Worm (Caenorhabditis elegans) whole organism, late embryonic: ENCODE results near the gene F15B9.8.

Experiments
- ama-1 ChIP-seq: fragments of 150-350 bp; optimal IDR thresholded peaks from 2 replicates; lab custom pipeline; 2014
- ceh-30 ChIP-seq: fragments of 150-350 bp; optimal IDR thresholded peaks from 2 replicates; lab custom pipeline; 2014; ENCODE audit warnings: missing biosample characterization, missing genetic modification characterization
- ets-4 ChIP-seq: sonication (generic microtip); optimal IDR thresholded peaks from 2 replicates; lab custom pipeline; 2016; ENCODE audit warnings: missing genetic modification characterization, missing compliant biosample characterization
- fkh-10 ChIP-seq: fragments of 150-350 bp; optimal IDR thresholded peaks from 2 replicates; lab custom pipeline; 2014; ENCODE audit warnings: missing biosample characterization, missing genetic modification reagents, missing genetic modification characterization
- hlh-30 ChIP-seq: sonication (generic microtip); optimal IDR thresholded peaks from 2 replicates; lab custom pipeline; 2017; ENCODE audit warnings: antibody characterized with exemption, missing genetic modification characterization, missing compliant biosample characterization; ENCODE audit not compliant: insufficient read depth
- hlh-8 ChIP-seq: sonication (generic microtip); optimal IDR thresholded peaks from 2 replicates; lab custom pipeline; 2016; ENCODE audit warnings: missing genotype, missing genetic modification characterization, missing compliant biosample characterization
- lin-11 ChIP-seq: fragments of 200-800 bp; sonication (Bioruptor generic); optimal IDR thresholded peaks from 2 replicates; lab custom pipeline; 2018; ENCODE audit warnings: mild to moderate bottlenecking, missing genetic modification characterization, missing compliant biosample characterization
- nhr-11 ChIP-seq: fragments of 150-350 bp; optimal IDR thresholded peaks from 2 replicates; lab custom pipeline; 2014; ENCODE audit warnings: missing biosample characterization, missing genetic modification characterization
- pha-4 ChIP-seq: fragments of 150-350 bp; optimal IDR thresholded peaks from 2 replicates; lab custom pipeline; 2018; ENCODE audit warnings: missing biosample characterization, missing genetic modification reagents, missing genetic modification characterization
- ztf-16 ChIP-seq: sonication (generic microtip); optimal IDR thresholded peaks from 2 replicates; lab custom pipeline; 2017; ENCODE audit warnings: missing genetic modification characterization, missing compliant biosample characterization

DNA sequence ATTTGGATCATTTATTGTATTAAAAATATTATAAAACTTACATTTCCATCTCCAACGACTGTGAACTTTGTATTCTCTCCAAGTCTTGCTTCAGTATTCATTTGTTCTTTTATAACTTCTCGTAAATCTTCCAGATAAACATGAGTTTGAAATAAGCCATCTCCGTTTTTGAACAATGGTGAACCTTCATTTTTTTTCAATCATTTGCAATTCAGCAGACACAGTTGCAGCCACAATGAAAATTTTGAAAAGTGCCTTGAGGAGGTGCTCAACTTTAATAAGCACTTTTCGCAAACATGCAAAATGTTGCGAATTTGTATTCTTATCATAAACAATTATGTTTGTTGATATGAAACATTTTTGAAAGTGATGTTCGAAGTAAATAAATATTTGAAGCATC is 44.1 kb upstream of the F15B9.8 start, which contains the start of gene T16G1.3:
- no peak for TF ChIP-seq ceh-30
- TF ChIP-seq fkh-10 = no peak
- no peak for TF ChIP-seq pha-4 (tag; lab: Kevin White, UChicago)
- no peak for TF ChIP-seq ama-1
- no peak for TF ChIP-seq nhr-11 (tag; lab: Kevin White, UChicago)
- no peak for TF ChIP-seq ets-4 (tag; lab: Kevin White, UChicago)
- TF ChIP-seq hlh-30 (tag; lab: Kevin White, UChicago) = no peak
- TF ChIP-seq ztf-16 (tag; lab: Kevin White, UChicago) = no peak
- no peak for TF ChIP-seq hlh-8 (tag; lab: Kevin White, UChicago)
- TF ChIP-seq lin-11 = no peak
